Fruit fly (Drosophila melanogaster): ENCODE measurements around the gene CG33658.

CG33658 gene

dm6 chr3R:24828234-24828633 lies 12.7 kb downstream of the CG33658 start, which contains the start of gene RabX4:
Gene RabX4 (minus strand): TSS chr3R:24828409.
- TF ChIP-seq foxo (GFP tag; optimal IDR thresholded peaks at IDR 0.05) (no peak), N (GFP tag; optimal IDR thresholded peaks at IDR 0.05) (no peak)

dm6 chr3R:24825548-24825947 lies 15.4 kb downstream of the CG33658 start, which contains the start of gene niki:
Gene niki (minus strand): TSS chr3R:24825648.
- TF ChIP-seq dl (GFP tag; optimal IDR thresholded peaks at IDR 0.05; ENCODE audit: insufficient read depth in 1 of 2, partially characterized antibody in 2 of 2), result no peak
- TF ChIP-seq CrebA (GFP tag; optimal IDR thresholded peaks at IDR 0.05; ENCODE audit: borderline replicate concordance), result no peak
- TF ChIP-seq dmrt93B (GFP tag; optimal IDR thresholded peaks at IDR 0.05), result no peak
- TF ChIP-seq brk (GFP tag; optimal IDR thresholded peaks at IDR 0.05), result no peak

dm6 chr3R:24823061-24823460 lies 17.9 kb downstream of the CG33658 start:
- TF ChIP-seq Rel (GFP tag; optimal IDR thresholded peaks at IDR 0.05) (no peak), Rel (tag; optimal IDR thresholded peaks at IDR 0.05) (peak; percentile 96), brk (GFP tag; optimal IDR thresholded peaks at IDR 0.05) (no peak)

dm6 chr3R:24816993-24817854 lies 23.7 kb downstream of the CG33658 start, which contains the start of the genes CG5808 and Saf-B:
Gene CG5808 (minus strand): TSS chr3R:24817007.
Gene Saf-B (plus strand): TSS chr3R:24817464.
- TF ChIP-seq tai (GFP tag; optimal IDR thresholded peaks at IDR 0.05) (no peak), Rel (GFP tag; optimal IDR thresholded peaks at IDR 0.05) (no peak), Rel (tag; optimal IDR thresholded peaks at IDR 0.05) (peak; percentile 19), Hr83 (GFP tag; optimal IDR thresholded peaks at IDR 0.05; ENCODE audit: poor library complexity, severe bottlenecking) (peak; percentile 22), HLH106 (tag; optimal IDR thresholded peaks at IDR 0.05) (no peak), psq (GFP tag; optimal IDR thresholded peaks at IDR 0.05) (peak; percentile 27)

dm6 chr3R:24813637-24814301 lies 27.2 kb downstream of the CG33658 start, which contains the start of the genes lili and CG34150:
Gene lili (minus strand): TSS chr3R:24814012.
Gene CG34150 (plus strand): TSS chr3R:24814262.
- TF ChIP-seq tai (GFP tag; optimal IDR thresholded peaks at IDR 0.05), result no peak
- TF ChIP-seq sv (GFP tag; optimal IDR thresholded peaks at IDR 0.05), result peak; percentile 72
- TF ChIP-seq Rel (GFP tag; optimal IDR thresholded peaks at IDR 0.05), result no peak
- TF ChIP-seq Rel (tag; optimal IDR thresholded peaks at IDR 0.05), result peak; percentile 36
- TF ChIP-seq ey (GFP tag; optimal IDR thresholded peaks at IDR 0.05), result peak; percentile 79
- TF ChIP-seq lola (GFP tag; optimal IDR thresholded peaks at IDR 0.05), result no peak
- no peak for TF ChIP-seq Hr78 (GFP tag; optimal IDR thresholded peaks at IDR 0.05)
- no peak for TF ChIP-seq Dif (GFP tag; optimal IDR thresholded peaks at IDR 0.05; ENCODE audit: partially characterized antibody)
- no peak for TF ChIP-seq Abd-B (GFP tag; optimal IDR thresholded peaks at IDR 0.05)
- no peak for TF ChIP-seq Dfd (GFP tag; optimal IDR thresholded peaks at IDR 0.05)
- TF ChIP-seq Mio (GFP tag; optimal IDR thresholded peaks at IDR 0.05), result no peak
- no peak for TF ChIP-seq usp (GFP tag; optimal IDR thresholded peaks at IDR 0.05)
- peak; percentile 64 for TF ChIP-seq OdsH (GFP tag; optimal IDR thresholded peaks at IDR 0.05)
- TF ChIP-seq dmrt93B (GFP tag; optimal IDR thresholded peaks at IDR 0.05), result no peak
- peak; percentile 89 for TF ChIP-seq brk (GFP tag; optimal IDR thresholded peaks at IDR 0.05)
- peak; percentile 81 for TF ChIP-seq h (GFP tag; optimal IDR thresholded peaks at IDR 0.05)
- peak; percentile 59 for TF ChIP-seq psq (GFP tag; optimal IDR thresholded peaks at IDR 0.05)
- TF ChIP-seq foxo (GFP tag; optimal IDR thresholded peaks at IDR 0.05), result peak in 1 of 2 experiments; percentile 87
- TF ChIP-seq CG9705 (GFP tag; optimal IDR thresholded peaks at IDR 0.05), result peak; percentile 55
- peak; percentile 74 for TF ChIP-seq woc (GFP tag; optimal IDR thresholded peaks at IDR 0.05)
- TF ChIP-seq HLH106 (tag; optimal IDR thresholded peaks at IDR 0.05), result peak; percentile 77
- TF ChIP-seq dsf (GFP tag; optimal IDR thresholded peaks at IDR 0.05; ENCODE audit: borderline replicate concordance), result peak; percentile 80
- peak; percentile 63 for TF ChIP-seq Hr83 (GFP tag; optimal IDR thresholded peaks at IDR 0.05; ENCODE audit: poor library complexity, severe bottlenecking)
- no peak for TF ChIP-seq N (GFP tag; optimal IDR thresholded peaks at IDR 0.05)
- TF ChIP-seq Myc (optimal IDR thresholded peaks at IDR 0.05), result no peak
- TF ChIP-seq br (GFP tag; optimal IDR thresholded peaks at IDR 0.05), result peak; percentile 67
- peak; percentile 67 for TF ChIP-seq Sp1 (GFP tag; optimal IDR thresholded peaks at IDR 0.05)
- TF ChIP-seq rgr (GFP tag; optimal IDR thresholded peaks at IDR 0.05), result peak; percentile 78
- TF ChIP-seq Jra (GFP tag; optimal IDR thresholded peaks at IDR 0.05), result no peak
- TF ChIP-seq CrebA (GFP tag; optimal IDR thresholded peaks at IDR 0.05; ENCODE audit: borderline replicate concordance), result no peak
- no peak for TF ChIP-seq Vsx2 (GFP tag; optimal IDR thresholded peaks at IDR 0.05; ENCODE audit: partially characterized antibody)
- TF ChIP-seq dl (GFP tag; optimal IDR thresholded peaks at IDR 0.05; ENCODE audit: insufficient read depth in 1 of 2, partially characterized antibody in 2 of 2), result no peak
- peak; percentile 81 for TF ChIP-seq GATAd (GFP tag; optimal IDR thresholded peaks at IDR 0.05)
- no peak for TF ChIP-seq pan (optimal IDR thresholded peaks at IDR 0.05)
- peak; percentile 70 for TF ChIP-seq fru (GFP tag; optimal IDR thresholded peaks at IDR 0.05)
- TF ChIP-seq jim (GFP tag; optimal IDR thresholded peaks at IDR 0.05), result no peak
- TF ChIP-seq sage (GFP tag; optimal IDR thresholded peaks at IDR 0.05), result no peak

Measured in whole organism, wandering third instar larva.